Worm (Caenorhabditis elegans) whole organism, young adult: ENCODE results near the gene F54D5.15.

Source experiments
- B0019.2 ChIP-seq: fragments of 200-800 bp; sonication (Bioruptor generic); conservative IDR thresholded peaks from 2 replicates; pipeline ENCODE4 v1.3.6; 2022; ENCODE audit warnings: missing genetic modification reagents, missing genetic modification characterization, missing compliant biosample characterization
- B0035.1 ChIP-seq: sonication (generic microtip); optimal IDR thresholded peaks from 2 replicates; lab custom pipeline; 2016; ENCODE audit warnings: missing genetic modification characterization, mild to moderate bottlenecking, missing compliant biosample characterization, missing genotype, missing genetic modification reagents
- C17E4.6 ChIP-seq: fragments of 200-800 bp; sonication (Bioruptor generic); IDR thresholded peaks from 2 replicates; pipeline ENCODE4 v1.3.6; 2022; ENCODE audit warnings: missing genetic modification reagents, missing genetic modification characterization, missing compliant biosample characterization
- F10E7.11 ChIP-seq: sonication (generic microtip); optimal IDR thresholded peaks from 2 replicates; lab custom pipeline; 2017; ENCODE audit warnings: mild to moderate bottlenecking, missing genetic modification characterization, moderate library complexity, missing compliant biosample characterization
- F23B12.7 ChIP-seq: sonication (generic microtip); optimal IDR thresholded peaks from 2 replicates; lab custom pipeline; 2017; ENCODE audit warnings: missing genetic modification characterization, mild to moderate bottlenecking, missing compliant biosample characterization, antibody characterized with exemption, moderate library complexity; ENCODE audit not compliant: insufficient read depth
- F33H1.4 ChIP-seq: fragments of 200-800 bp; sonication (Bioruptor generic); IDR thresholded peaks from 2 replicates; pipeline ENCODE4 v1.3.6; 2022; ENCODE audit warnings: missing genetic modification reagents, missing genetic modification characterization, missing compliant biosample characterization
- F39B2.1 ChIP-seq: fragments of 200-800 bp; sonication (Bioruptor generic); IDR thresholded peaks from 2 replicates; pipeline ENCODE4 v1.3.6; 2022; ENCODE audit warnings: missing genetic modification reagents, missing genetic modification characterization, missing compliant biosample characterization
- F49E8.2 ChIP-seq: sonication (generic microtip); optimal IDR thresholded peaks from 3 replicates; lab custom pipeline; 2017; ENCODE audit warnings: missing genetic modification characterization, mild to moderate bottlenecking, missing compliant biosample characterization, antibody characterized with exemption, moderate library complexity; ENCODE audit not compliant: insufficient read depth
- T26A5.8 ChIP-seq: sonication (generic microtip); optimal IDR thresholded peaks from 2 replicates; lab custom pipeline; 2016; ENCODE audit warnings: missing genetic modification characterization, missing compliant biosample characterization
- Y79H2A.3 ChIP-seq: fragments of 200-800 bp; sonication (Bioruptor generic); conservative IDR thresholded peaks from 2 replicates; pipeline ENCODE4 v1.3.6; 2022; ENCODE audit warnings: missing genetic modification reagents, missing genetic modification characterization, missing compliant biosample characterization
- attf-3 ChIP-seq: fragments of 200-800 bp; sonication (Bioruptor generic); conservative IDR thresholded peaks from 2 replicates; pipeline ENCODE4 v1.3.6; 2022; ENCODE audit warnings: missing genetic modification reagents, missing genetic modification characterization, missing compliant biosample characterization
- attf-6 ChIP-seq: fragments of 200-800 bp; sonication (Bioruptor generic); IDR thresholded peaks from 2 replicates; pipeline ENCODE4 v1.3.6; 2022; ENCODE audit warnings: missing genetic modification reagents, missing genetic modification characterization, missing compliant biosample characterization
- cebp-1 ChIP-seq, 2 experiments: fragments of 200-800 bp in 1 of 2; sonication (Bioruptor generic) in 1 of 2; sonication (generic microtip) in 1 of 2; IDR thresholded peaks in 1 of 2; optimal IDR thresholded peaks in 1 of 2; 2 replicates each; pipeline versions ENCODE4 v1.3.6 to Lab custom; 2017 to 2022; ENCODE audit warnings: missing compliant biosample characterization in 2 of 2, missing genetic modification characterization in 2 of 2, mild to moderate bottlenecking in 1 of 2, missing genetic modification reagents in 1 of 2, moderate library complexity in 1 of 2
- dpff-1 ChIP-seq: sonication (generic microtip); optimal IDR thresholded peaks from 2 replicates; lab custom pipeline; 2017; ENCODE audit warnings: mild to moderate bottlenecking, missing genetic modification characterization, missing compliant biosample characterization
- him-1 ChIP-seq: sonication (generic microtip); optimal IDR thresholded peaks from 2 replicates; lab custom pipeline; 2016; ENCODE audit warnings: missing genotype, missing genetic modification reagents, missing genetic modification characterization, missing compliant biosample characterization
- hlh-26 ChIP-seq: fragments of 200-800 bp; sonication (Bioruptor generic); conservative IDR thresholded peaks from 2 replicates; pipeline ENCODE4 v1.3.6; 2022; ENCODE audit warnings: missing genetic modification reagents, missing genetic modification characterization, missing compliant biosample characterization
- hmg-1.2 ChIP-seq: fragments of 200-800 bp; sonication (Bioruptor generic); IDR thresholded peaks from 2 replicates; pipeline ENCODE4 v1.3.6; 2022; ENCODE audit warnings: missing genetic modification reagents, missing genetic modification characterization, missing compliant biosample characterization
- hrde-1 ChIP-seq: sonication (generic microtip); optimal IDR thresholded peaks from 2 replicates; lab custom pipeline; 2016; ENCODE audit warnings: missing genetic modification characterization, mild to moderate bottlenecking, missing compliant biosample characterization, moderate library complexity, missing genotype, missing genetic modification reagents, borderline replicate concordance
- hsf-1 ChIP-seq: fragments of 200-800 bp; sonication (Bioruptor generic); IDR thresholded peaks from 2 replicates; pipeline ENCODE4 v1.3.6; 2022; ENCODE audit warnings: missing genetic modification reagents, missing genetic modification characterization, missing compliant biosample characterization
- lag-1 ChIP-seq: fragments of 200-800 bp; sonication (Bioruptor generic); IDR thresholded peaks from 2 replicates; pipeline ENCODE4 v1.3.6; 2022; ENCODE audit warnings: missing genetic modification reagents, missing genetic modification characterization, missing compliant biosample characterization
- let-526 ChIP-seq: fragments of 200-800 bp; sonication (Bioruptor generic); IDR thresholded peaks from 2 replicates; pipeline ENCODE4 v1.3.6; 2022; ENCODE audit warnings: missing genetic modification reagents, missing genetic modification characterization, missing compliant biosample characterization
- let-607 ChIP-seq, 2 experiments: fragments of 200-800 bp in 1 of 2; sonication (Bioruptor generic) in 1 of 2; sonication (generic microtip) in 1 of 2; optimal IDR thresholded peaks; 2 replicates each; lab custom pipeline; 2016 to 2018; ENCODE audit warnings: mild to moderate bottlenecking in 2 of 2, missing compliant biosample characterization in 2 of 2, missing genetic modification characterization in 2 of 2, moderate library complexity in 2 of 2, missing genotype in 1 of 2
- lin-26 ChIP-seq: fragments of 200-800 bp; sonication (Bioruptor generic); IDR thresholded peaks from 2 replicates; pipeline ENCODE4 v1.3.6; 2022; ENCODE audit warnings: missing genetic modification reagents, missing genetic modification characterization, missing compliant biosample characterization
- lin-35 ChIP-seq, 3 experiments: fragments of 150-350 bp in 2 of 3; sonication (generic microtip) in 1 of 3; optimal IDR thresholded peaks; 2 replicates each; lab custom pipeline; 2014 to 2018; ENCODE audit warnings: missing biosample characterization in 3 of 3, missing genetic modification characterization in 3 of 3, missing genetic modification reagents in 3 of 3
- lin-54 ChIP-seq: fragments of 200-800 bp; sonication (Bioruptor generic); optimal IDR thresholded peaks from 2 replicates; lab custom pipeline; 2018; ENCODE audit warnings: mild to moderate bottlenecking, missing genetic modification characterization, missing compliant biosample characterization
- lir-1 ChIP-seq: fragments of 200-800 bp; sonication (Bioruptor generic); conservative IDR thresholded peaks from 2 replicates; pipeline ENCODE4 v1.3.6; 2022; ENCODE audit warnings: missing genetic modification reagents, missing genetic modification characterization, missing compliant biosample characterization
- lsl-1 ChIP-seq: fragments of 200-800 bp; sonication (Bioruptor generic); optimal IDR thresholded peaks from 2 replicates; lab custom pipeline; 2018; ENCODE audit warnings: mild to moderate bottlenecking, missing genetic modification characterization, moderate library complexity, missing compliant biosample characterization
- madf-10 ChIP-seq: sonication (generic microtip); optimal IDR thresholded peaks from 2 replicates; lab custom pipeline; 2016; ENCODE audit warnings: mild to moderate bottlenecking, missing genetic modification characterization, missing compliant biosample characterization
- mcd-1 ChIP-seq: fragments of 200-800 bp; sonication (Bioruptor generic); IDR thresholded peaks from 2 replicates; pipeline ENCODE4 v1.3.6; 2022; ENCODE audit warnings: missing genetic modification reagents, missing genetic modification characterization, missing compliant biosample characterization
- mel-28 ChIP-seq: sonication (generic microtip); optimal IDR thresholded peaks from 2 replicates; lab custom pipeline; 2016; ENCODE audit warnings: borderline replicate concordance, mild to moderate bottlenecking, missing genetic modification characterization, missing compliant biosample characterization
- mes-4 ChIP-seq: sonication (generic microtip); optimal IDR thresholded peaks from 2 replicates; lab custom pipeline; 2016; ENCODE audit warnings: missing genotype, missing genetic modification characterization, missing compliant biosample characterization
- mxl-1 ChIP-seq: sonication (generic microtip); optimal IDR thresholded peaks from 2 replicates; lab custom pipeline; 2016; ENCODE audit warnings: missing genetic modification characterization, missing compliant biosample characterization
- nfya-1 ChIP-seq: sonication (generic microtip); optimal IDR thresholded peaks from 2 replicates; lab custom pipeline; 2017; ENCODE audit warnings: antibody characterized with exemption, missing compliant biosample characterization, missing genetic modification characterization, borderline replicate concordance; ENCODE audit not compliant: insufficient read depth
- nfyb-1 ChIP-seq: fragments of 200-800 bp; sonication (Bioruptor generic); IDR thresholded peaks from 2 replicates; pipeline ENCODE4 v1.3.6; 2022; ENCODE audit warnings: missing genetic modification reagents, missing genetic modification characterization, missing compliant biosample characterization
- nhr-179 ChIP-seq: sonication (generic microtip); optimal IDR thresholded peaks from 2 replicates; lab custom pipeline; 2016; ENCODE audit warnings: mild to moderate bottlenecking, missing genetic modification characterization, missing compliant biosample characterization
- nhr-27 ChIP-seq: fragments of 200-800 bp; sonication (Bioruptor generic); optimal IDR thresholded peaks from 2 replicates; lab custom pipeline; 2018; ENCODE audit warnings: mild to moderate bottlenecking, missing genetic modification characterization, moderate library complexity, missing compliant biosample characterization
- sea-2 ChIP-seq: fragments of 200-800 bp; sonication (Bioruptor generic); IDR thresholded peaks from 2 replicates; pipeline ENCODE4 v1.3.6; 2022; ENCODE audit warnings: missing genetic modification characterization, missing compliant biosample characterization
- snpc-1.3 ChIP-seq: sonication (generic microtip); optimal IDR thresholded peaks from 2 replicates; lab custom pipeline; 2017; ENCODE audit warnings: missing genetic modification characterization, mild to moderate bottlenecking, missing compliant biosample characterization, antibody characterized with exemption, moderate library complexity, missing genotype, missing genetic modification reagents; ENCODE audit not compliant: insufficient read depth
- snpc-3.4 ChIP-seq: sonication (generic microtip); optimal IDR thresholded peaks from 2 replicates; lab custom pipeline; 2017; ENCODE audit warnings: missing genetic modification characterization, mild to moderate bottlenecking, missing compliant biosample characterization, antibody characterized with exemption, moderate library complexity, missing genotype, missing genetic modification reagents
- tbp1 ChIP-seq: fragments of 200-800 bp; sonication (Bioruptor generic); optimal IDR thresholded peaks from 2 replicates; lab custom pipeline; 2018; ENCODE audit warnings: mild to moderate bottlenecking, missing genetic modification characterization, missing compliant biosample characterization
- zfh-2 ChIP-seq: fragments of 200-800 bp; sonication (Bioruptor generic); conservative IDR thresholded peaks from 2 replicates; pipeline ENCODE4 v1.3.6; 2022; ENCODE audit warnings: missing genetic modification reagents, missing genetic modification characterization, missing compliant biosample characterization
- ztf-22 ChIP-seq: fragments of 200-800 bp; sonication (Bioruptor generic); optimal IDR thresholded peaks from 2 replicates; lab custom pipeline; 2018; ENCODE audit warnings: mild to moderate bottlenecking, missing genetic modification characterization, moderate library complexity, missing compliant biosample characterization
- ztf-25 ChIP-seq: fragments of 200-800 bp; sonication (Bioruptor generic); IDR thresholded peaks from 2 replicates; pipeline ENCODE4 v1.3.6; 2022; ENCODE audit warnings: missing genetic modification reagents, missing genetic modification characterization, missing compliant biosample characterization
- ztf-6 ChIP-seq: fragments of 200-800 bp; sonication (Bioruptor generic); IDR thresholded peaks from 2 replicates; pipeline ENCODE4 v1.3.6; 2022; ENCODE audit warnings: missing genetic modification reagents, missing genetic modification characterization, missing compliant biosample characterization

F54D5.15 gene

ce11 chrII:11596157-11596740 is 32.2 kb upstream of the F54D5.15 start (continued):
- TF ChIP-seq tbp1 (GFP tag; lab: Kevin White, UChicago) (peak; percentile 11), hrde-1 (tag; lab: Kevin White, UChicago) (peak; percentile 62), ztf-6 (GFP tag; lab: Robert Waterston, UW) (no peak), T26A5.8 (tag; lab: Kevin White, UChicago) (no peak), lsl-1 (GFP tag; lab: Kevin White, UChicago) (peak; percentile 89), snpc-3.4 (peak; percentile 75), lir-1 (no peak), B0019.2 (no peak), attf-3 (GFP tag; lab: Robert Waterston, UW) (no peak), cebp-1 (GFP tag; IDR thresholded peaks at IDR 0.05; lab: Robert Waterston, UW) (no peak), cebp-1 (tag; optimal IDR thresholded peaks at IDR 0.05; lab: Kevin White, UChicago) (peak; percentile 28), mel-28 (tag; lab: Kevin White, UChicago) (no peak), nfya-1 (no peak), mes-4 (tag; lab: Kevin White, UChicago) (no peak), madf-10 (tag; lab: Kevin White, UChicago) (no peak), lin-26 (GFP tag; lab: Robert Waterston, UW) (0 out of 2 replicates have a peak, but pooled peaks have one; percentile 36), sea-2 (GFP tag; lab: Robert Waterston, UW) (no peak), let-526 (GFP tag; lab: Robert Waterston, UW) (no peak), F33H1.4 (GFP tag; lab: Robert Waterston, UW) (peak; percentile 83), B0035.1 (tag; lab: Kevin White, UChicago) (no peak), nhr-27 (no peak), him-1 (tag; lab: Kevin White, UChicago) (peak; percentile 26), hlh-26 (no peak), F23B12.7 (tag; lab: Kevin White, UChicago) (no peak), Y79H2A.3 (0 out of 2 replicates have a peak, but pooled peaks have one; percentile 59), mxl-1 (no peak), snpc-1.3 (tag; lab: Kevin White, UChicago) (peak; percentile 7), ztf-25 (no peak), nfyb-1 (no peak), F39B2.1 (GFP tag; lab: Robert Waterston, UW) (no peak)

DNA sequence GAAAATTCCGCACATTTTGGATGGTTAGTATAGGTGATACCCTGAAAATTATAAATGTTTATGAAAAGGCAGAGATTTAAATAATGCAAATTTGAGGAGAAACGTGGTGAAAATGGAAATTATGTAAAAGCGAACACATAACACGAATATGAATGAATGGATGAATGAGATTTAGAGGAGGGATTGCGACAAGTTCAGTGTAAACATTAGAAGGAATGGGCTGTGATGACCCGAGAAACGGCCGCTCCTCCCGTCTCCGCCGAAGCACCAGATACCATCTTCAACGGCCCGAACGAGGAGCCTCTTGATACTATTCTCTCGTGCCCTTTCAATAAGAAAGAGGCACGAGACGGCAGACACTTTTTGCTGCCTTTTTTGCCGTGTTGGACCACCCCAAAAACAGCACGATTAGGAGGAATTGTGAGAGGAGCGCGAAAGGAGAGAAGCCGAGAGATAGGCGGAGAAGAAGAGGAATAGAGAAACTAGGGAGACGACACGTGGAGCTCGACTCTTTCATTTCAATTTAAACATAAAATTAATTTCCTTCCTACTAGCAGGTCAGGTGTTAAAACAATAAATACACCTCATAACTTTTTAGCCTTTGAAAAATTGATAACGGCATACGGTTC is 31.5 kb upstream of the F54D5.15 start, which contains the start of gene gfat-1:
gfat-1 (minus strand) TSS at position 51 of the 629 bp plus-strand sequence.
- TF ChIP-seq nhr-179 (no peak), lag-1 (no peak), zfh-2 (GFP tag; lab: Robert Waterston, UW) (peak; percentile 41; the same call in 1 of the 2 replicates), ztf-22 (GFP tag; lab: Kevin White, UChicago) (no peak), dpff-1 (tag; lab: Kevin White, UChicago) (no peak), mes-4 (tag; lab: Kevin White, UChicago) (no peak), C17E4.6 (GFP tag; lab: Robert Waterston, UW) (0 out of 2 replicates have a peak, but pooled peaks have one; percentile 45), lin-35 (GFP tag; optimal IDR thresholded peaks at IDR 0.05; lab: Kevin White, UChicago) (no peak), F49E8.2 (tag; lab: Kevin White, UChicago) (no peak), nhr-27 (no peak), hmg-1.2 (GFP tag; lab: Robert Waterston, UW) (peak; percentile 45; the same call in 1 of the 2 replicates), F23B12.7 (tag; lab: Kevin White, UChicago) (no peak), lin-54 (no peak), ztf-25 (no peak), Y79H2A.3 (no peak), hsf-1 (GFP tag; lab: Robert Waterston, UW) (no peak), attf-6 (GFP tag; lab: Robert Waterston, UW) (no peak), snpc-1.3 (tag; lab: Kevin White, UChicago) (no peak), let-607 (tag; optimal IDR thresholded peaks at IDR 0.05; lab: Kevin White, UChicago) (peak; percentile 32 to 52), nfya-1 (no peak), F10E7.11 (tag; lab: Kevin White, UChicago) (no peak), mcd-1 (GFP tag; lab: Robert Waterston, UW) (peak; percentile 39)
